Fruit fly (Drosophila melanogaster) Kc167 (cell line): ENCODE results near the gene CG9117.

Experiments
- Myc ChIP-seq: fragments of >200 bp; optimal IDR thresholded peaks from 2 replicates; lab custom pipeline; 2017; ENCODE audit warnings: missing external identifiers
- Sin3A ChIP-seq: fragments of >200 bp; optimal IDR thresholded peaks from 2 replicates; lab custom pipeline; 2018; ENCODE audit warnings: missing external identifiers
- insv ChIP-seq: fragments of >200 bp; optimal IDR thresholded peaks from 3 replicates; lab custom pipeline; 2018; ENCODE audit warnings: missing external identifiers
- psq ChIP-seq: fragments of >200 bp; optimal IDR thresholded peaks from 2 replicates; lab custom pipeline; 2017; ENCODE audit warnings: missing external identifiers

dm6 chr2L:5988115-5989092 lies 49.3 kb downstream of the CG9117 start:
- TF ChIP-seq insv (no peak), psq (lab: Kevin White, UChicago) (no peak), Sin3A (lab: Kevin White, UChicago) (no peak), Myc (lab: Kevin White, UChicago) (no peak)
